Fruit fly (Drosophila melanogaster): ENCODE data around the gene CG42305.

CG42305 gene

dm6 chr2L:18780911-18781545 is 31.4 kb upstream of the CG42305 start:
- no peak for TF ChIP-seq gl (tag; optimal IDR thresholded peaks at IDR 0.05)
- TF ChIP-seq Pif1B (GFP tag; optimal IDR thresholded peaks at IDR 0.05): no peak
- no peak for TF ChIP-seq Pif1A (GFP tag; optimal IDR thresholded peaks at IDR 0.05)
- TF ChIP-seq CG8159 (tag; optimal IDR thresholded peaks at IDR 0.05): no peak
- TF ChIP-seq D1 (tag; optimal IDR thresholded peaks at IDR 0.05): no peak
- no peak for TF ChIP-seq Snoo (tag; optimal IDR thresholded peaks at IDR 0.05)
- TF ChIP-seq CG14655 (GFP tag; optimal IDR thresholded peaks at IDR 0.05): no peak
- TF ChIP-seq CG13204 (GFP tag; optimal IDR thresholded peaks at IDR 0.05): no peak
- no peak for TF ChIP-seq CG34367 (tag; optimal IDR thresholded peaks at IDR 0.05)
- TF ChIP-seq fd96Ca (GFP tag; IDR thresholded peaks at IDR 0.05): no peak
- TF ChIP-seq Ets98B (GFP tag; IDR thresholded peaks at IDR 0.05): no peak
- no peak for TF ChIP-seq CG17806 (tag; optimal IDR thresholded peaks at IDR 0.05)
- no peak for TF ChIP-seq CG8301 (tag; optimal IDR thresholded peaks at IDR 0.05)
- TF ChIP-seq EcR (GFP tag; optimal IDR thresholded peaks at IDR 0.05): no peak
- TF ChIP-seq CG10348 (GFP tag; IDR thresholded peaks at IDR 0.05): no peak

- TF ChIP-seq CG9948 (tag; optimal IDR thresholded peaks at IDR 0.05) (no peak), fd96Ca (GFP tag; IDR thresholded peaks at IDR 0.05) (no peak), CG8159 (tag; optimal IDR thresholded peaks at IDR 0.05) (no peak), Pif1B (GFP tag; optimal IDR thresholded peaks at IDR 0.05) (no peak), CG34367 (tag; optimal IDR thresholded peaks at IDR 0.05) (no peak), CG14655 (GFP tag; optimal IDR thresholded peaks at IDR 0.05) (no peak), Ets98B (GFP tag; IDR thresholded peaks at IDR 0.05) (no peak), rn (GFP tag; IDR thresholded peaks at IDR 0.05) (no peak), CG15710 (tag; optimal IDR thresholded peaks at IDR 0.05) (no peak), CG32121 (GFP tag; IDR thresholded peaks at IDR 0.05) (no peak), CG10348 (GFP tag; IDR thresholded peaks at IDR 0.05) (no peak), CG8301 (tag; optimal IDR thresholded peaks at IDR 0.05) (no peak)
Observed at dm6 chr2L:18782212-18782825, 30.1 kb upstream of the CG42305 start.

- TF ChIP-seq CG13204 (GFP tag; optimal IDR thresholded peaks at IDR 0.05): no peak
- TF ChIP-seq CG17806 (tag; optimal IDR thresholded peaks at IDR 0.05): no peak
- TF ChIP-seq CG8159 (tag; optimal IDR thresholded peaks at IDR 0.05): no peak
- no peak for TF ChIP-seq Snoo (tag; optimal IDR thresholded peaks at IDR 0.05)
- no peak for TF ChIP-seq CG15710 (tag; optimal IDR thresholded peaks at IDR 0.05)
- no peak for TF ChIP-seq CG34367 (tag; optimal IDR thresholded peaks at IDR 0.05)
- TF ChIP-seq CG9948 (tag; optimal IDR thresholded peaks at IDR 0.05): no peak
- TF ChIP-seq Ets98B (GFP tag; IDR thresholded peaks at IDR 0.05): no peak
- TF ChIP-seq rn (GFP tag; IDR thresholded peaks at IDR 0.05): no peak
- TF ChIP-seq gl (tag; optimal IDR thresholded peaks at IDR 0.05): no peak
- no peak for TF ChIP-seq CG14655 (GFP tag; optimal IDR thresholded peaks at IDR 0.05)
- no peak for TF ChIP-seq D1 (tag; optimal IDR thresholded peaks at IDR 0.05)
- no peak for TF ChIP-seq CG12605 (GFP tag; IDR thresholded peaks at IDR 0.05)
- no peak for TF ChIP-seq Pif1A (GFP tag; optimal IDR thresholded peaks at IDR 0.05)
- no peak for TF ChIP-seq CG8301 (tag; optimal IDR thresholded peaks at IDR 0.05)
- no peak for TF ChIP-seq fd96Ca (GFP tag; IDR thresholded peaks at IDR 0.05)
- TF ChIP-seq EcR (GFP tag; optimal IDR thresholded peaks at IDR 0.05): no peak
- TF ChIP-seq CG4496 (GFP tag; IDR thresholded peaks at IDR 0.05): no peak
- TF ChIP-seq Pif1B (GFP tag; optimal IDR thresholded peaks at IDR 0.05): no peak
- TF ChIP-seq CG10348 (GFP tag; IDR thresholded peaks at IDR 0.05): no peak
Observed at dm6 chr2L:18782936-18783335, 29.5 kb upstream of the CG42305 start.

- no peak for TF ChIP-seq gl (tag; optimal IDR thresholded peaks at IDR 0.05)
- no peak for TF ChIP-seq CG9948 (tag; optimal IDR thresholded peaks at IDR 0.05)
- no peak for TF ChIP-seq Pif1B (GFP tag; optimal IDR thresholded peaks at IDR 0.05)
- no peak for TF ChIP-seq CG13204 (GFP tag; optimal IDR thresholded peaks at IDR 0.05)
- TF ChIP-seq CG32121 (GFP tag; IDR thresholded peaks at IDR 0.05): no peak
- no peak for TF ChIP-seq EcR (GFP tag; optimal IDR thresholded peaks at IDR 0.05)
- TF ChIP-seq CG12605 (GFP tag; IDR thresholded peaks at IDR 0.05): no peak
- TF ChIP-seq CG14655 (GFP tag; optimal IDR thresholded peaks at IDR 0.05): no peak
- TF ChIP-seq CG15710 (tag; optimal IDR thresholded peaks at IDR 0.05): no peak
- no peak for TF ChIP-seq fd96Ca (GFP tag; IDR thresholded peaks at IDR 0.05)
- no peak for TF ChIP-seq CG17806 (tag; optimal IDR thresholded peaks at IDR 0.05)
Observed at dm6 chr2L:18783357-18784040, 28.9 kb upstream of the CG42305 start.

dm6 chr2L:18785026-18785600 is 27.3 kb upstream of the CG42305 start:
- TF ChIP-seq CG12605 (GFP tag; IDR thresholded peaks at IDR 0.05) (no peak), rn (GFP tag; IDR thresholded peaks at IDR 0.05) (no peak), Pif1A (GFP tag; optimal IDR thresholded peaks at IDR 0.05) (no peak), CG9948 (tag; optimal IDR thresholded peaks at IDR 0.05) (no peak), Ets98B (GFP tag; IDR thresholded peaks at IDR 0.05) (no peak), Snoo (tag; optimal IDR thresholded peaks at IDR 0.05) (no peak), CG14655 (GFP tag; optimal IDR thresholded peaks at IDR 0.05) (no peak), gl (tag; optimal IDR thresholded peaks at IDR 0.05) (no peak), CG10348 (GFP tag; IDR thresholded peaks at IDR 0.05) (no peak), CG8159 (tag; optimal IDR thresholded peaks at IDR 0.05) (no peak), CG34367 (tag; optimal IDR thresholded peaks at IDR 0.05) (no peak), CG4496 (GFP tag; IDR thresholded peaks at IDR 0.05) (no peak), Pif1B (GFP tag; optimal IDR thresholded peaks at IDR 0.05) (no peak), CG13204 (GFP tag; optimal IDR thresholded peaks at IDR 0.05) (no peak), CG15710 (tag; optimal IDR thresholded peaks at IDR 0.05) (no peak)
